Fruit fly (Drosophila melanogaster) whole organism, prepupa: ENCODE data around the gene Sp7.

Experiments used
- CG16779 ChIP-seq: fragments of 200-800 bp; sonication (Bioruptor generic); optimal IDR thresholded peaks from 3 replicates; lab custom pipeline; 2017; ENCODE audit warnings: missing biosample characterization, mild to moderate bottlenecking, missing genetic modification characterization
- CG7368 ChIP-seq: fragments of 200-800 bp; sonication (Bioruptor generic); optimal IDR thresholded peaks from 3 replicates; lab custom pipeline; 2016; ENCODE audit warnings: missing biosample characterization, missing genetic modification characterization
- CG9139 ChIP-seq: fragments of 200-800 bp; sonication (Bioruptor generic); optimal IDR thresholded peaks from 3 replicates; lab custom pipeline; 2017; ENCODE audit warnings: missing biosample characterization, mild to moderate bottlenecking, missing genetic modification characterization
- Eip78C ChIP-seq: fragments of 200-800 bp; sonication (Bioruptor generic); peaks from one replicate; lab custom pipeline; 2016; ENCODE audit warnings: missing biosample characterization, missing genetic modification characterization
- Ets96B ChIP-seq: fragments of 200-800 bp; optimal IDR thresholded peaks from 2 replicates; lab custom pipeline; 2019; ENCODE audit warnings: missing biosample characterization, mild to moderate bottlenecking, missing genetic modification characterization, moderate library complexity
- Lpt ChIP-seq: fragments of 200-800 bp; sonication (Bioruptor generic); optimal IDR thresholded peaks from 3 replicates; lab custom pipeline; 2016; ENCODE audit warnings: missing biosample characterization, missing genetic modification characterization
- fd59A ChIP-seq: fragments of 200-800 bp; sonication (Bioruptor generic); optimal IDR thresholded peaks from 2 replicates; lab custom pipeline; 2017; ENCODE audit warnings: missing biosample characterization, mild to moderate bottlenecking, missing genetic modification characterization, missing genetic modification reagents

dm6 chr3R:7804332-7804731 is 44.7 kb downstream of the Sp7 start, which contains the start of gene CG18268:
- TF ChIP-seq CG7368 (GFP tag; lab: Kevin White, UChicago) (no peak), fd59A (no peak), CG9139 (GFP tag; lab: Kevin White, UChicago) (no peak), Eip78C (no peak), Ets96B (tag; lab: Kevin White, UChicago) (no peak), Lpt (no peak), CG16779 (no peak)
